Fruit fly (Drosophila melanogaster) whole organism, embryonic: ENCODE results near the gene CAH1.

Source experiments
- Bgb ChIP-seq: fragments of 200-800 bp; sonication (Bioruptor generic); IDR thresholded peaks from 2 replicates; pipeline ENCODE4 v1.3.6; 2022; ENCODE audit warnings: missing biosample characterization, missing genetic modification characterization; ENCODE audit not compliant: partially characterized antibody
- CG10274 ChIP-seq: fragments of 200-800 bp; sonication (Bioruptor generic); optimal IDR thresholded peaks from 3 replicates; lab custom pipeline; 2017; ENCODE audit warnings: missing biosample characterization, mild to moderate bottlenecking, missing genetic modification characterization
- CG11456 ChIP-seq: fragments of 200-800 bp; sonication (Bioruptor generic); IDR thresholded peaks from 3 replicates; pipeline ENCODE4 v1.3.6; 2022; ENCODE audit warnings: missing biosample characterization, missing genetic modification characterization
- CG12299 ChIP-seq: fragments of 200-800 bp; sonication (Bioruptor generic); optimal IDR thresholded peaks from 2 replicates; lab custom pipeline; 2018; ENCODE audit warnings: missing biosample characterization, mild to moderate bottlenecking, missing genetic modification characterization
- CG1233 ChIP-seq: fragments of 200-800 bp; sonication (Bioruptor generic); optimal IDR thresholded peaks from 4 replicates; lab custom pipeline; 2018; ENCODE audit warnings: missing biosample characterization, mild to moderate bottlenecking, missing genetic modification characterization
- CG15011 ChIP-seq: fragments of 200-800 bp; sonication (Bioruptor generic); optimal IDR thresholded peaks from 3 replicates; lab custom pipeline; 2018; ENCODE audit warnings: missing biosample characterization, mild to moderate bottlenecking, missing genetic modification characterization
- CG15514 ChIP-seq: fragments of 200-800 bp; sonication (Bioruptor generic); optimal IDR thresholded peaks from 3 replicates; lab custom pipeline; 2017; ENCODE audit warnings: missing biosample characterization, missing genetic modification characterization, mild to moderate bottlenecking, moderate library complexity, missing genetic modification reagents
- CG17186 ChIP-seq: fragments of 200-800 bp; sonication (Bioruptor generic); optimal IDR thresholded peaks from 3 replicates; lab custom pipeline; 2017; ENCODE audit warnings: missing biosample characterization, missing genetic modification reagents, missing genetic modification characterization
- CG17829 ChIP-seq: fragments of 200-800 bp; optimal IDR thresholded peaks from 2 replicates; lab custom pipeline; 2019; ENCODE audit warnings: missing biosample characterization, mild to moderate bottlenecking, missing genetic modification characterization, moderate library complexity
- CG2116 ChIP-seq: fragments of 200-800 bp; sonication (Bioruptor generic); optimal IDR thresholded peaks from 3 replicates; lab custom pipeline; 2018; ENCODE audit warnings: missing biosample characterization, mild to moderate bottlenecking, missing genetic modification characterization
- CG2875 ChIP-seq: fragments of 200-800 bp; sonication (Bioruptor generic); optimal IDR thresholded peaks from 2 replicates; lab custom pipeline; 2017; ENCODE audit warnings: missing biosample characterization, mild to moderate bottlenecking, missing genetic modification characterization, missing genetic modification reagents
- CG31224 ChIP-seq: fragments of 200-800 bp; sonication (Bioruptor generic); IDR thresholded peaks from 2 replicates; pipeline ENCODE4 v1.3.6; 2022; ENCODE audit warnings: missing biosample characterization, missing genetic modification characterization
- CG34422 ChIP-seq: fragments of 200-800 bp; sonication (Bioruptor generic); IDR thresholded peaks from 3 replicates; pipeline ENCODE4 v1.3.6; 2022; ENCODE audit warnings: missing biosample characterization, missing genetic modification characterization
- CG4424 ChIP-seq: fragments of 200-800 bp; sonication (Bioruptor generic); optimal IDR thresholded peaks from 3 replicates; lab custom pipeline; 2016; ENCODE audit warnings: missing biosample characterization, missing genetic modification characterization
- CG6175 ChIP-seq: fragments of 200-800 bp; sonication (Bioruptor generic); IDR thresholded peaks from 3 replicates; pipeline ENCODE4 v1.3.6; 2022; ENCODE audit warnings: missing biosample characterization, missing genetic modification characterization
- CG6683 ChIP-seq: fragments of 200-800 bp; sonication (Bioruptor generic); optimal IDR thresholded peaks from 2 replicates; lab custom pipeline; 2017; ENCODE audit warnings: missing biosample characterization, mild to moderate bottlenecking, missing genetic modification characterization, missing genetic modification reagents
- CG6813 ChIP-seq: fragments of 200-800 bp; sonication (Bioruptor generic); optimal IDR thresholded peaks from 2 replicates; lab custom pipeline; 2017; ENCODE audit warnings: missing biosample characterization, missing genetic modification characterization, mild to moderate bottlenecking, moderate library complexity, missing genetic modification reagents
- CG7271 ChIP-seq: fragments of 200-800 bp; sonication (Bioruptor generic); optimal IDR thresholded peaks from 2 replicates; lab custom pipeline; 2018; ENCODE audit warnings: missing biosample characterization, mild to moderate bottlenecking, missing genetic modification characterization, moderate library complexity
- CG8924 ChIP-seq: fragments of 200-800 bp; optimal IDR thresholded peaks from 3 replicates; lab custom pipeline; 2019; ENCODE audit warnings: missing biosample characterization, mild to moderate bottlenecking, missing genetic modification characterization, moderate library complexity
- Deaf1 ChIP-seq: fragments of 200-800 bp; optimal IDR thresholded peaks from 3 replicates; lab custom pipeline; 2019; ENCODE audit warnings: missing biosample characterization, mild to moderate bottlenecking, missing genetic modification characterization, moderate library complexity
- Dll ChIP-seq: fragments of 200-800 bp; sonication (Bioruptor generic); IDR thresholded peaks from 4 replicates; pipeline ENCODE4 v1.3.6; 2022; ENCODE audit warnings: missing biosample characterization, missing genetic modification characterization; ENCODE audit not compliant: partially characterized antibody
- HLH3B ChIP-seq: fragments of 200-800 bp; sonication (Bioruptor generic); IDR thresholded peaks from 2 replicates; pipeline ENCODE4 v1.3.6; 2022; ENCODE audit warnings: missing biosample characterization, missing genetic modification characterization
- Jarid2 ChIP-seq: fragments of 200-800 bp; sonication (Bioruptor generic); optimal IDR thresholded peaks from 3 replicates; lab custom pipeline; 2017; ENCODE audit warnings: mild to moderate bottlenecking, missing biosample characterization, missing genetic modification reagents, missing genetic modification characterization
- Lhr ChIP-seq: fragments of 200-800 bp; sonication (Bioruptor generic); optimal IDR thresholded peaks from 3 replicates; lab custom pipeline; 2017; ENCODE audit warnings: mild to moderate bottlenecking, missing biosample characterization, missing genetic modification reagents, missing genetic modification characterization
- MESR4 ChIP-seq: fragments of 200-800 bp; sonication (Bioruptor generic); optimal IDR thresholded peaks from 2 replicates; lab custom pipeline; 2018; ENCODE audit warnings: missing biosample characterization, mild to moderate bottlenecking, missing genetic modification characterization, moderate library complexity
- Meics ChIP-seq: fragments of 200-800 bp; sonication (Bioruptor generic); optimal IDR thresholded peaks from 2 replicates; lab custom pipeline; 2017; ENCODE audit warnings: missing biosample characterization, mild to moderate bottlenecking, missing genetic modification characterization
- Mes4 ChIP-seq: fragments of 200-800 bp; sonication (Bioruptor generic); optimal IDR thresholded peaks from 2 replicates; lab custom pipeline; 2016; ENCODE audit warnings: missing biosample characterization, missing genetic modification characterization
- NFAT ChIP-seq: fragments of 200-800 bp; sonication (Bioruptor generic); IDR thresholded peaks from 2 replicates; pipeline ENCODE4 v1.3.6; 2022; ENCODE audit warnings: missing biosample characterization, missing genetic modification characterization
- Oaz ChIP-seq: fragments of 200-800 bp; sonication (Bioruptor generic); IDR thresholded peaks from 2 replicates; pipeline ENCODE4 v1.3.6; 2022; ENCODE audit warnings: missing biosample characterization, missing genetic modification characterization
- ato ChIP-seq: fragments of 200-800 bp; sonication (Bioruptor generic); IDR thresholded peaks from 2 replicates; pipeline ENCODE4 v1.3.6; 2022; ENCODE audit warnings: missing biosample characterization, missing genetic modification characterization; ENCODE audit not compliant: partially characterized antibody
- bab2 ChIP-seq: fragments of 200-800 bp; sonication (Bioruptor generic); optimal IDR thresholded peaks from 2 replicates; lab custom pipeline; 2016; ENCODE audit warnings: missing biosample characterization, missing genetic modification characterization
- chif ChIP-seq, 2 experiments: fragments of 200-800 bp; sonication (Bioruptor generic); optimal IDR thresholded peaks; 3 replicates each; lab custom pipeline; 2016; ENCODE audit warnings: missing biosample characterization in 2 of 2, missing genetic modification characterization in 2 of 2
- chm ChIP-seq: fragments of 200-800 bp; sonication (Bioruptor generic); IDR thresholded peaks from 2 replicates; pipeline ENCODE4 v1.3.6; 2022; ENCODE audit warnings: missing biosample characterization, missing genetic modification characterization
- dm ChIP-seq: fragments of 200-800 bp; sonication (Bioruptor generic); optimal IDR thresholded peaks from 3 replicates; lab custom pipeline; 2016; ENCODE audit warnings: missing biosample characterization, missing genetic modification characterization
- esg ChIP-seq: fragments of 200-800 bp; sonication (Bioruptor generic); conservative IDR thresholded peaks from 2 replicates; pipeline ENCODE4 v1.3.6; 2022; ENCODE audit warnings: missing biosample characterization, missing genetic modification characterization
- gem ChIP-seq: fragments of 200-800 bp; sonication (Bioruptor generic); optimal IDR thresholded peaks from 2 replicates; lab custom pipeline; 2019; ENCODE audit warnings: missing biosample characterization, mild to moderate bottlenecking, missing genetic modification characterization, moderate library complexity
- hb ChIP-seq: fragments of 200-800 bp; sonication (Bioruptor generic); IDR thresholded peaks from 3 replicates; pipeline ENCODE4 v1.3.6; 2022; ENCODE audit warnings: missing biosample characterization, missing genetic modification characterization; ENCODE audit not compliant: partially characterized antibody
- hth ChIP-seq: fragments of >200 bp; optimal IDR thresholded peaks from 2 replicates; lab custom pipeline; 2017; ENCODE audit warnings: inconsistent platforms
- inv ChIP-seq: fragments of 200-800 bp; sonication (Bioruptor generic); IDR thresholded peaks from 2 replicates; pipeline ENCODE4 v1.3.6; 2022; ENCODE audit warnings: missing biosample characterization, missing genetic modification characterization; ENCODE audit not compliant: partially characterized antibody
- maf-S ChIP-seq: fragments of 200-800 bp; sonication (Bioruptor generic); optimal IDR thresholded peaks from 2 replicates; lab custom pipeline; 2016; ENCODE audit warnings: missing biosample characterization, missing genetic modification characterization
- mirr ChIP-seq: fragments of 200-800 bp; sonication (Bioruptor generic); optimal IDR thresholded peaks from 3 replicates; lab custom pipeline; 2018; ENCODE audit warnings: missing biosample characterization, mild to moderate bottlenecking, missing genetic modification characterization
- pita ChIP-seq: fragments of 200-800 bp; sonication (Bioruptor generic); optimal IDR thresholded peaks from 2 replicates; lab custom pipeline; 2017; ENCODE audit warnings: missing biosample characterization, mild to moderate bottlenecking, missing genetic modification characterization
- pzg ChIP-seq: fragments of 200-800 bp; sonication (Bioruptor generic); optimal IDR thresholded peaks from 3 replicates; lab custom pipeline; 2018; ENCODE audit warnings: missing biosample characterization, mild to moderate bottlenecking, missing genetic modification characterization, moderate library complexity
- repo ChIP-seq: fragments of 200-800 bp; sonication (Bioruptor generic); optimal IDR thresholded peaks from 2 replicates; lab custom pipeline; 2016; ENCODE audit warnings: missing biosample characterization, missing genetic modification characterization
- salm ChIP-seq: fragments of 200-800 bp; sonication (Bioruptor generic); optimal IDR thresholded peaks from 2 replicates; lab custom pipeline; 2018; ENCODE audit warnings: missing biosample characterization, mild to moderate bottlenecking, missing genetic modification characterization
- so ChIP-seq: fragments of 200-800 bp; sonication (Bioruptor generic); IDR thresholded peaks from 3 replicates; pipeline ENCODE4 v1.3.6; 2022; ENCODE audit warnings: missing biosample characterization, missing genetic modification characterization
- stwl ChIP-seq: fragments of 200-800 bp; sonication (Bioruptor generic); optimal IDR thresholded peaks from 3 replicates; lab custom pipeline; 2018; ENCODE audit warnings: missing biosample characterization, mild to moderate bottlenecking, missing genetic modification characterization, moderate library complexity
- trem ChIP-seq: fragments of 200-800 bp; optimal IDR thresholded peaks from 3 replicates; lab custom pipeline; 2019; ENCODE audit warnings: missing biosample characterization, mild to moderate bottlenecking, missing genetic modification characterization, moderate library complexity
- twi ChIP-seq: fragments of 200-800 bp; optimal IDR thresholded peaks from 2 replicates; lab custom pipeline; 2019; ENCODE audit warnings: missing biosample characterization, mild to moderate bottlenecking, missing genetic modification characterization, moderate library complexity
- vvl ChIP-seq: fragments of 200-800 bp; sonication (Bioruptor generic); IDR thresholded peaks from 2 replicates; pipeline ENCODE4 v1.3.6; 2022; ENCODE audit warnings: missing biosample characterization, missing genetic modification characterization
- zen2 ChIP-seq: fragments of 200-800 bp; sonication (Bioruptor generic); IDR thresholded peaks from 3 replicates; pipeline ENCODE4 v1.3.6; 2022; ENCODE audit warnings: missing biosample characterization, missing genetic modification characterization; ENCODE audit not compliant: partially characterized antibody

Gene CAH1

DNA sequence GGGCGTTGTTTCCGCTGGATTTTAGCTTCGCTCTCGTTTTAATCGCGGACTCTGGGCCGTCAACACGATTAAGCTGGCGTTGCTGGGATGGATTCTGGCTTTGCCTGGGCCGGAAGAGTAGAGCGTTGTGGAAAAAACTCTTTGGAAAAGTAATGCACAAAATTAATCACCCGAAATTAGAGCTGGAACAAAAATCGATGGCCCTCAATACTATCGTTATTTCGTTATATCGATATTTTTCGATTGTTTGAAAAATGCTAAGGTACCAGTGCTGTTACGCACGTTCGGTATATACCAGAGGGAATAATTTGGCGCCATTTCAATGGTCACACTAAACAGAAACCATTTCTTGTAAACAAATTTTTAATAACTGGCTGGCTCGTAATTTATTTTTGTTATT, 26.1 kb downstream of the CAH1 start, which contains the start of the genes Arpc1 and Orc5 (continued):
- TF ChIP-seq CG6813 (GFP tag; lab: Kevin White, UChicago): no peak
- TF ChIP-seq CG34422: peak; percentile 29; the same call in 1 of the 3 replicates
- TF ChIP-seq hb (GFP tag; lab: Robert Waterston, UW): peak; percentile 83
- TF ChIP-seq ato: peak; percentile 81
- peak; percentile 48 for TF ChIP-seq stwl (tag; lab: Kevin White, UChicago)
- TF ChIP-seq zen2 (GFP tag; lab: Robert Waterston, UW): peak; percentile 72
- TF ChIP-seq CG2116 (GFP tag; lab: Kevin White, UChicago): peak; percentile 81
- TF ChIP-seq CG11456: no peak
- TF ChIP-seq so (GFP tag; lab: Robert Waterston, UW): no peak
- no peak for TF ChIP-seq Mes4
- no peak for TF ChIP-seq CG6683
- TF ChIP-seq Oaz (GFP tag; lab: Robert Waterston, UW): no peak
- no peak for TF ChIP-seq hth (lab: Kevin White, UChicago)
- TF ChIP-seq CG17186 (GFP tag; lab: Kevin White, UChicago): peak; percentile 61
- TF ChIP-seq CG15514 (GFP tag; lab: Kevin White, UChicago): peak; percentile 51
- TF ChIP-seq Bgb (GFP tag; lab: Robert Waterston, UW): peak; percentile 87
- no peak for TF ChIP-seq mirr
- no peak for TF ChIP-seq CG6175 (GFP tag; lab: Robert Waterston, UW)
- TF ChIP-seq CG4424: no peak
- TF ChIP-seq dm (GFP tag; lab: Kevin White, UChicago): no peak
- no peak for TF ChIP-seq esg (GFP tag; lab: Robert Waterston, UW)
- TF ChIP-seq Meics (GFP tag; lab: Kevin White, UChicago): no peak
- peak; percentile 1 for TF ChIP-seq CG8924 (tag; lab: Kevin White, UChicago)
- TF ChIP-seq trem: peak; percentile 76
- peak; percentile 74 for TF ChIP-seq MESR4
- no peak for TF ChIP-seq CG31224 (GFP tag; lab: Robert Waterston, UW)
- TF ChIP-seq chif (GFP tag; optimal IDR thresholded peaks at IDR 0.05; lab: Kevin White, UChicago): no peak
- no peak for TF ChIP-seq CG1233
- no peak for TF ChIP-seq CG2875 (GFP tag; lab: Kevin White, UChicago)
- no peak for TF ChIP-seq HLH3B
- no peak for TF ChIP-seq gem
- peak; percentile 9 for TF ChIP-seq CG17829 (tag; lab: Kevin White, UChicago)
- TF ChIP-seq twi (tag; lab: Kevin White, UChicago): no peak
- TF ChIP-seq NFAT (GFP tag; lab: Robert Waterston, UW): no peak
- TF ChIP-seq salm: no peak
- no peak for TF ChIP-seq CG10274
- no peak for TF ChIP-seq Jarid2
- peak; percentile 50 for TF ChIP-seq CG7271 (tag; lab: Kevin White, UChicago)
- TF ChIP-seq CG15011 (GFP tag; lab: Kevin White, UChicago): no peak
- TF ChIP-seq repo (GFP tag; lab: Kevin White, UChicago): no peak
- TF ChIP-seq CG12299 (tag; lab: Kevin White, UChicago): no peak
- no peak for TF ChIP-seq bab2 (GFP tag; lab: Kevin White, UChicago)
- no peak for TF ChIP-seq maf-S (GFP tag; lab: Kevin White, UChicago)
- no peak for TF ChIP-seq chm (GFP tag; lab: Robert Waterston, UW)
- TF ChIP-seq vvl (GFP tag; lab: Robert Waterston, UW): no peak
- peak; percentile 80; the same call in 1 of the 2 replicates for TF ChIP-seq inv (GFP tag; lab: Robert Waterston, UW)
- TF ChIP-seq pita (GFP tag; lab: Kevin White, UChicago): no peak
- no peak for TF ChIP-seq Deaf1
- peak; percentile 88 for TF ChIP-seq Dll
- TF ChIP-seq pzg (GFP tag; lab: Kevin White, UChicago): peak; percentile 96
- peak; percentile 69 for TF ChIP-seq Lhr
